Fruit fly (Drosophila melanogaster): Measurements from ENCODE around the gene Alg1.

DNA sequence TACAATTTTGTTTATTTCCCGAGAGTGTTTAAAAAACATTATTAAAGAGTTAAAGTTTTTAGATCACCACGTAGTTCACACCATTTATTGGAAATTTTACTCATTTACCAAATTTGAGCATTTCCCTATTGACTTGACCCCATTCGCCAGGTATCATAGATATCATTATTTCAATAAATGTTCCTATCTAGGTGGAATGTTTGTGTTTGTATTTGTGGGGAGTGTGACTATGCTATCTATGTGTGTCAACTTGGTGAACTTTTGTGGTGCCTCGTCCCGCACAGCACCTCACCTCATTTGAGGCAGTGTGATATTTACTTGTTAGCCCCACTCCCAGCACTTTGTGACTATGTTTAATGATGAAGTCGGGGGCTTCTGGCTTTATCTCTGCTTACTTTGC, 17.7 kb upstream of the Alg1 start:
- TF ChIP-seq CG14711 (tag; optimal IDR thresholded peaks at IDR 0.05), result no peak
- TF ChIP-seq toe (GFP tag; optimal IDR thresholded peaks at IDR 0.05), result no peak
- no peak for TF ChIP-seq tj (GFP tag; optimal IDR thresholded peaks at IDR 0.05)
- TF ChIP-seq Mnt (GFP tag; optimal IDR thresholded peaks at IDR 0.05), result no peak
- no peak for TF ChIP-seq Crg-1 (GFP tag; optimal IDR thresholded peaks at IDR 0.05)
- TF ChIP-seq Hr96 (GFP tag; optimal IDR thresholded peaks at IDR 0.05), result no peak
- no peak for TF ChIP-seq cnc (optimal IDR thresholded peaks at IDR 0.05)
- no peak for TF ChIP-seq CG1620 (GFP tag; optimal IDR thresholded peaks at IDR 0.05)
- TF ChIP-seq Clk (GFP tag; optimal IDR thresholded peaks at IDR 0.05), result no peak
- TF ChIP-seq CG7101 (tag; optimal IDR thresholded peaks at IDR 0.05), result no peak

Measured in whole organism, adult.